Worm (Caenorhabditis elegans) whole organism, midembryonic: ENCODE results near the gene pho-13.

Experiments
- cog-1 ChIP-seq: sonication (generic microtip); optimal IDR thresholded peaks from 2 replicates; lab custom pipeline; 2016; ENCODE audit warnings: missing genetic modification characterization, missing compliant biosample characterization
- flt-1 ChIP-seq: fragments of 200-800 bp; sonication (Bioruptor generic); IDR thresholded peaks from 2 replicates; pipeline ENCODE4 v1.3.6; 2022; ENCODE audit warnings: missing genetic modification characterization, missing compliant biosample characterization
- ztf-29 ChIP-seq: fragments of 200-800 bp; sonication (Bioruptor generic); IDR thresholded peaks from 2 replicates; pipeline ENCODE4 v1.3.6; 2022; ENCODE audit warnings: missing genetic modification reagents, missing genetic modification characterization, missing compliant biosample characterization

DNA sequence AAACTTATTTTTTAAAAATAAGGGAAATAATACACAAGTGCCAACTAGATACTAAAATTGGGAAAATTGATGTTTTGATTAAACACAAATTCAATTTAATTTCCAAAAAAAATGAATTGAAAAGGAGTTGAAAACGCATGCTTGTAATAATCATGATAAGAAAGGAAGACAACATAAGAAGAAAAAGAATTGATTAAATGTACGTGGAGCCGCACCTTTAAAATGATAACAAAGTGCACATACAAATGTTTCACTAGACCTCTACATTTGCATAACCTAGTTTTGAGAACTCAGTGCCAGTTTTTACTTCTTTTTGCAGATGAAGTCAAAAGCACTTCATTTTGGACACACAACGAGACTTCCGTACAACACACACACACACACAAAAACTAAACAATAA lies 45.1 kb downstream of the pho-13 start:
- no peak for TF ChIP-seq flt-1 (GFP tag; lab: Robert Waterston, UW)
- no peak for TF ChIP-seq cog-1
- no peak for TF ChIP-seq ztf-29 (GFP tag; lab: Robert Waterston, UW)
